Worm (Caenorhabditis elegans) whole organism, midembryonic: ENCODE measurements around the gene irld-36.

Source experiments
- T22C8.4 ChIP-seq: fragments of 200-800 bp; sonication (Bioruptor generic); IDR thresholded peaks from 2 replicates; pipeline ENCODE4 v1.3.6; 2022; ENCODE audit warnings: missing genetic modification characterization, missing compliant biosample characterization
- cog-1 ChIP-seq: sonication (generic microtip); optimal IDR thresholded peaks from 2 replicates; lab custom pipeline; 2016; ENCODE audit warnings: missing genetic modification characterization, missing compliant biosample characterization
- flt-1 ChIP-seq: fragments of 200-800 bp; sonication (Bioruptor generic); IDR thresholded peaks from 2 replicates; pipeline ENCODE4 v1.3.6; 2022; ENCODE audit warnings: missing genetic modification characterization, missing compliant biosample characterization
- klf-2 ChIP-seq: fragments of 200-800 bp; sonication (Bioruptor generic); conservative IDR thresholded peaks from 2 replicates; pipeline ENCODE4 v1.3.6; 2022; ENCODE audit warnings: missing genetic modification reagents, missing genetic modification characterization, missing compliant biosample characterization
- med-1 ChIP-seq: sonication (generic microtip); optimal IDR thresholded peaks from 2 replicates; lab custom pipeline; 2017; ENCODE audit warnings: missing genetic modification characterization, mild to moderate bottlenecking, missing compliant biosample characterization, antibody characterized with exemption, missing genetic modification reagents; ENCODE audit not compliant: insufficient read depth
- ref-1 ChIP-seq: fragments of 200-800 bp; sonication (Bioruptor generic); conservative IDR thresholded peaks from 2 replicates; pipeline ENCODE4 v1.3.6; 2022; ENCODE audit warnings: missing genetic modification reagents, missing genetic modification characterization, missing compliant biosample characterization
- tab-1 ChIP-seq: fragments of 200-800 bp; sonication (Bioruptor generic); IDR thresholded peaks from 2 replicates; pipeline ENCODE4 v1.3.6; 2022; ENCODE audit warnings: missing genetic modification characterization, missing compliant biosample characterization
- ztf-23 ChIP-seq: fragments of 200-800 bp; sonication (Bioruptor generic); IDR thresholded peaks from 2 replicates; pipeline ENCODE4 v1.3.6; 2022; ENCODE audit warnings: missing genetic modification reagents, missing genetic modification characterization, missing compliant biosample characterization
- ztf-29 ChIP-seq: fragments of 200-800 bp; sonication (Bioruptor generic); IDR thresholded peaks from 2 replicates; pipeline ENCODE4 v1.3.6; 2022; ENCODE audit warnings: missing genetic modification reagents, missing genetic modification characterization, missing compliant biosample characterization

irld-36 gene

ce11 chrII:1695861-1696260 is 16.7 kb downstream of the irld-36 start, which contains the start of gene F58E1.13:
TSS of gene F58E1.13 (minus strand) at chrII:1695872.
- TF ChIP-seq ref-1 (GFP tag; lab: Robert Waterston, UW) (no peak), tab-1 (GFP tag; lab: Robert Waterston, UW) (no peak), med-1 (GFP tag; lab: Kevin White, UChicago) (no peak)

- TF ChIP-seq cog-1 (no peak), flt-1 (no peak), T22C8.4 (no peak), ref-1 (GFP tag; lab: Robert Waterston, UW) (no peak), med-1 (GFP tag; lab: Kevin White, UChicago) (no peak), ztf-23 (GFP tag; lab: Robert Waterston, UW) (no peak), ztf-29 (no peak), klf-2 (no peak), tab-1 (GFP tag; lab: Robert Waterston, UW) (no peak)
Observed at ce11 chrII:1703363-1703762, 24.2 kb downstream of the irld-36 start, which contains the start of gene fbxb-47. TSS of gene fbxb-47 (minus strand) at chrII:1703463.

- TF ChIP-seq T22C8.4 (no peak), ref-1 (GFP tag; lab: Robert Waterston, UW) (no peak), ztf-29 (no peak), tab-1 (GFP tag; lab: Robert Waterston, UW) (no peak), cog-1 (no peak), ztf-23 (GFP tag; lab: Robert Waterston, UW) (no peak), flt-1 (no peak), med-1 (GFP tag; lab: Kevin White, UChicago) (no peak), klf-2 (no peak)
Observed at ce11 chrII:1706385-1706784, 27.2 kb downstream of the irld-36 start, which contains the start of gene sdz-18. TSS of gene sdz-18 (minus strand) at chrII:1706485.

DNA sequence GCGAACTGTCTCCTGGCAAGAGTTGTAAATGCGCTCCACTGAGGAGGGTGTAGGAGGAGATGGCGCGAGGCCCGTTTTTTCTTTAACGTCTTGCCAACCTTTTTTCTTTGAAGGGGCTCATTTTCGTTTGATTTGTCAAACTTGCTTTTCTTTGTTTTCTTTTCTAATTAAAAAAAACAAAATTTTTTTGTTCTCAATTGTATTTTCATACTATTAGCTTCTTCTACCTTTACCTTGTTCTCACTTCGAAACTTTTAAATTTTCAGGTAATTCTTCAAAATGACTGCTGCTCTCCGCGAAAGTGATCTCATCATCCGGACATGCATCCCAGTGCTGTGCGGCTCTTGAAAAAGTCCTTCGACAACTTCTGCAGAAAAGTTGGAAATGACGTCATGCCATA is 30.8 kb downstream of the irld-36 start, which contains the start of gene fbxa-184:
fbxa-184 (plus strand) TSS at position 301 of the 400 bp plus-strand sequence.
- TF ChIP-seq flt-1: no peak
- no peak for TF ChIP-seq ztf-23 (GFP tag; lab: Robert Waterston, UW)
- TF ChIP-seq klf-2: no peak
- TF ChIP-seq cog-1: no peak
- no peak for TF ChIP-seq med-1 (GFP tag; lab: Kevin White, UChicago)
- TF ChIP-seq ref-1 (GFP tag; lab: Robert Waterston, UW): no peak
- TF ChIP-seq tab-1 (GFP tag; lab: Robert Waterston, UW): no peak
- TF ChIP-seq T22C8.4: no peak
- TF ChIP-seq ztf-29: no peak

ce11 chrII:1712938-1713337 is 33.8 kb downstream of the irld-36 start, which contains the start of gene btb-7:
TSS of gene btb-7 (plus strand) at chrII:1713238.
- TF ChIP-seq cog-1 (no peak), flt-1 (no peak), klf-2 (no peak), ref-1 (GFP tag; lab: Robert Waterston, UW) (no peak), ztf-23 (GFP tag; lab: Robert Waterston, UW) (no peak), tab-1 (GFP tag; lab: Robert Waterston, UW) (no peak), T22C8.4 (no peak), ztf-29 (no peak), med-1 (GFP tag; lab: Kevin White, UChicago) (no peak)

DNA sequence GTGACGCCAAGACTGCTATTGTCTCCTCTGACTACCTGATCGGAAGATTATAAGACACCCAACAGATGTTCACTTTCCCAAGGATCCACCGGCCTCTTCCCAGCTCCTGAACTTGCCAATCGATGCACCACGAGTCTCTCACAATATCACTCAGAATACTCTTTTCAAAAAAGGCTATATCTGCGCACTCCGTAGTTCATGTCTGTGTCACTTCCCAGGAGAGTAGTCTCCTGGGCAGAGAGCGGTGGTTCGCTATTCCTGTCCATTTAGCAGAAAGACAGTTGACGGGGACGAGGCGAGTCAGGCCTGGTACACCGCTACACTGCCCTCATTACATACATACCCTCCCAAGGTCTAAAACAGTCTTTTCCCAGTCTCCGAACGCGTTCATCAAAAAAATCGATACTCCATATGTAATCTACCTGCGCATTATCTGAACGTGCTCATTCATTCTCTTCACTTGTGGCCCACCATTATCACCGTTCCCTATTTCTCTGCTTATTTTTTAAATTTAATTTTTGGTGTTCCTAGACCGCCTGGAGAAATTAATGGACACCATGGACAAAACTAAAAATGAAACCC is 35.7 kb downstream of the irld-36 start, which contains the start of gene btb-6:
btb-6 (plus strand) TSS at position 532 of the 582 bp plus-strand sequence.
- TF ChIP-seq klf-2 (no peak), tab-1 (GFP tag; lab: Robert Waterston, UW) (0 out of 2 replicates have a peak, but pooled peaks have one; percentile 53), flt-1 (no peak)

ce11 chrII:1719153-1719552 is 40.0 kb downstream of the irld-36 start, which contains the start of gene fbxb-48:
TSS of gene fbxb-48 (minus strand) at chrII:1719253.
- TF ChIP-seq tab-1 (GFP tag; lab: Robert Waterston, UW): no peak

DNA sequence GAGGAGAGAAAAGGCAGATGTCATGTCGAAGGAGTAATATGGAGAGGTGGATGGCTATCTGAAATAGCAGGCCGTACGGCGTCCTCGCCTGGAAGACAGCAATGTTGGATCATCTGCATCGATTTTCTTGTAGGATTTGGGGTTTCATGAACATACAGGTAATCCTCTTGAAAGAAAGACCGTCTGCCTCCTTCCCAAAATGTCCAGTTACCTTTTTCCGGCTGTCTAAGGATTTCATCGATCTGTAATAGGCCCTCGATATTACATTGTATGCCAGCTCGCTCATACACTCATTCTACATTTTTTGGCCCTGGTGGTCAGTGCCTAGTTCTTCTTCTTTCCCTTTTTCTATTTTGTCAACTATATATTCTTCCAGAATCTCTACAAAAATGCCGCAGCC is 43.2 kb downstream of the irld-36 start, which contains the start of the genes fbxb-5 and btb-8:
fbxb-5 (minus strand) TSS at position 101 of the 400 bp plus-strand sequence.
btb-8 (plus strand) TSS at position 377 of the 400 bp plus-strand sequence.
- TF ChIP-seq med-1 (GFP tag; lab: Kevin White, UChicago): no peak
- TF ChIP-seq klf-2: no peak
- TF ChIP-seq T22C8.4: no peak
- TF ChIP-seq ztf-29: no peak

DNA sequence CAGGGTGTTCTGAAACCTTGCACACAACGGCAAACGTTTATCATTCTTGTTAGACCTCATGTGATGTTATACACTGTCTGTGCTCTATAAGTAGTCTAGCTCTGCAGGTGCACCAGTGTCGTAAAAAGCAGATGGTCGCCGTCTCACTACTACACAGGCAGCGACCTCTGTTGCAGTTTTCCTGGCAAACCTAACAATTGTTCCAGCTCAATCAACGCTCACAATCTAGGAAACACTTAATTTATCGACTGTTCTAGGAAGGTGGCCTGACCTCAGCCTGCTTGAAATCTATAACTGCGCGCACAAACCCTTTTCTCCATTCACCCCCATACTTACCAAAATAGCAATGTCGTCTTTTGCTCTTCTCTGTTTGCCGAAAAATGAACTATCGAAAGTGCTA is 45.1 kb downstream of the irld-36 start, which contains the start of gene fbxb-11:
fbxb-11 (plus strand) TSS at position 301 of the 400 bp plus-strand sequence.
- TF ChIP-seq klf-2 (no peak), ref-1 (GFP tag; lab: Robert Waterston, UW) (no peak), tab-1 (GFP tag; lab: Robert Waterston, UW) (no peak), flt-1 (no peak), ztf-23 (GFP tag; lab: Robert Waterston, UW) (no peak), T22C8.4 (no peak)

DNA sequence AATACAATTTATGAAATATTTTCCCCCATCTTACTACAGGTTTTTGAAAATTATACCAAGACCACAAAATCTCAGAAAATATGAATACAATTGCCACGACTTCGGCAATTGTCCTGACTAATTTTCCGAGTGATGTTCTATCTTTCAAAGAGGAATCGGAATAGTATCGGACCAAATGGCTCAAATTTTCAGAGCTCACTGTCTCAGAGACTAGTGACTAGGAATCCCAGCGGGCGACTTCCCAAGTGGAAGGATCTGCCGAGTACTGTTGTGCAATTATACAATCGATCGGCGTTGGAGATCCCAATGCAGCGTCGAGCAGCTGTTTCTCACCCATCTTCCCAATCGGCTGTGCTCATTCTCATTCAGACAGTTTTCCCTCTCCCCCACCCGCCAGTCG is 46.6 kb downstream of the irld-36 start, which contains the start of gene F45C12.17:
F45C12.17 (plus strand) TSS at position 377 of the 400 bp plus-strand sequence.
- TF ChIP-seq flt-1 (0 out of 2 replicates have a peak, but pooled peaks have one; percentile 21), ref-1 (GFP tag; lab: Robert Waterston, UW) (no peak)

DNA sequence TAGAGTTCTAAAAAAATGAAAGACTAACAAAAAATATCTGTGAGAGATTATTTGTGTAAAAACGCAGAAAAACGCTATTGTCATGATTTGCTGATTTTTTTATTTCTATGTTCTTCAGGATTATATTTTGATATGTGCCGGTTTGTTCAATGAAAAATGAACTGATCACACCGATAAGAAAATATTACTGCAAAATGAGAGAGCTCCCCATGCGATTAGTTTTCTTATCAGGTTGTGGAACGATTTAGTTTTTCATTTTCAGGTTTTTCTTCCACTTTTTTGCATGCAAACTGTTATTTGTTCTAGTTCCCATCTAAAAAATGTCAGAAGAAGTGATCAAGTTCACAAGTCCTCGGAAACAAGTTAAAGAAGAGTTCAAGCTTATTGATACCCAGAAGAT is 49.1 kb downstream of the irld-36 start, which contains the start of gene btb-9:
btb-9 (plus strand) TSS at position 254 of the 400 bp plus-strand sequence.
- TF ChIP-seq ztf-29 (no peak), tab-1 (GFP tag; lab: Robert Waterston, UW) (no peak), med-1 (GFP tag; lab: Kevin White, UChicago) (no peak), cog-1 (no peak), flt-1 (no peak), ref-1 (GFP tag; lab: Robert Waterston, UW) (no peak), T22C8.4 (no peak), ztf-23 (GFP tag; lab: Robert Waterston, UW) (no peak), klf-2 (no peak)
